Worm (Caenorhabditis elegans) whole organism, L4 larva: ENCODE data around the gene C02B8.7.
A peak's percentile ranks its signal among the peaks of the same experiment; 100 is the strongest.

ENCODE experiments used
- F26F4.8 ChIP-seq: fragments of 200-800 bp; sonication (Bioruptor generic); conservative IDR thresholded peaks from 2 replicates; pipeline ENCODE4 v1.3.6; 2022; ENCODE audit warnings: missing genetic modification characterization, missing compliant biosample characterization
- F44E2.7 ChIP-seq: fragments of 200-800 bp; sonication (Bioruptor generic); IDR thresholded peaks from 2 replicates; pipeline ENCODE4 v2.1.2; 2022; ENCODE audit warnings: missing genetic modification characterization, missing compliant biosample characterization
- T26A8.4 ChIP-seq: fragments of 200-800 bp; sonication (Bioruptor generic); IDR thresholded peaks from 2 replicates; pipeline ENCODE4 v1.3.6; 2022; ENCODE audit warnings: missing genetic modification characterization, missing compliant biosample characterization
- Y105C5A.15 ChIP-seq: fragments of 200-800 bp; sonication (Bioruptor generic); IDR thresholded peaks from 2 replicates; pipeline ENCODE4 v1.3.6; 2022; ENCODE audit warnings: missing genetic modification characterization, missing compliant biosample characterization
- Y48G9A.11 ChIP-seq: fragments of 200-800 bp; sonication (Bioruptor generic); IDR thresholded peaks from 2 replicates; pipeline ENCODE4 v1.3.6; 2022; ENCODE audit warnings: missing genetic modification reagents, missing genetic modification characterization, missing compliant biosample characterization
- ZK337.2 ChIP-seq: fragments of 200-800 bp; sonication (Bioruptor generic); IDR thresholded peaks from 2 replicates; pipeline ENCODE4 v1.3.6; 2022; ENCODE audit warnings: missing genetic modification reagents, missing genetic modification characterization, missing compliant biosample characterization
- arid-1 ChIP-seq: fragments of 200-800 bp; sonication (Bioruptor generic); conservative IDR thresholded peaks from 2 replicates; pipeline ENCODE4 v1.3.6; 2022; ENCODE audit warnings: missing genetic modification reagents, missing genetic modification characterization, missing compliant biosample characterization
- ceh-20 ChIP-seq: fragments of 200-800 bp; sonication (Bioruptor generic); IDR thresholded peaks from 2 replicates; pipeline ENCODE4 v1.3.6; 2022; ENCODE audit warnings: missing genetic modification reagents, missing genetic modification characterization, missing compliant biosample characterization
- ceh-44 ChIP-seq: fragments of 200-800 bp; sonication (Bioruptor generic); IDR thresholded peaks from 2 replicates; pipeline ENCODE4 v1.3.6; 2022; ENCODE audit warnings: missing genetic modification reagents, missing genetic modification characterization, missing compliant biosample characterization
- ces-1 ChIP-seq: fragments of 150-350 bp; sonication (generic microtip); optimal IDR thresholded peaks from 4 replicates; lab custom pipeline; 2014; ENCODE audit warnings: missing biosample characterization, missing genetic modification reagents, missing genetic modification characterization
- ctbp-1 ChIP-seq: fragments of 200-800 bp; sonication (Bioruptor generic); IDR thresholded peaks from 2 replicates; pipeline ENCODE4 v1.3.6; 2022; ENCODE audit warnings: missing genetic modification reagents, missing genetic modification characterization, missing compliant biosample characterization
- daf-12 ChIP-seq: fragments of 150-350 bp; optimal IDR thresholded peaks from 2 replicates; lab custom pipeline; 2014; ENCODE audit warnings: missing biosample characterization, missing genetic modification reagents, missing genetic modification characterization
- daf-16 ChIP-seq, 3 experiments: sonication (generic microtip); optimal IDR thresholded peaks; 2 replicates each; lab custom pipeline; 2016 to 2017; ENCODE audit warnings: missing genetic modification characterization in 3 of 3, missing genetic modification reagents in 3 of 3, mild to moderate bottlenecking in 2 of 3, missing compliant biosample characterization in 2 of 3, missing biosample characterization in 1 of 3, moderate library complexity in 1 of 3
- dmd-9 ChIP-seq: fragments of 200-800 bp; sonication (Bioruptor generic); IDR thresholded peaks from 2 replicates; pipeline ENCODE4 v1.3.6; 2022; ENCODE audit warnings: missing genetic modification reagents, missing genetic modification characterization, missing compliant biosample characterization
- dpl-1 ChIP-seq: fragments of 150-350 bp; optimal IDR thresholded peaks from 2 replicates; lab custom pipeline; 2014; ENCODE audit warnings: missing biosample characterization, missing genetic modification reagents, missing genetic modification characterization
- duxl-1 ChIP-seq: sonication (generic microtip); optimal IDR thresholded peaks from 2 replicates; lab custom pipeline; 2016; ENCODE audit warnings: mild to moderate bottlenecking, missing genetic modification characterization, moderate library complexity, missing compliant biosample characterization; ENCODE audit not compliant: poor library complexity
- dve-1 ChIP-seq: sonication (generic microtip); optimal IDR thresholded peaks from 2 replicates; lab custom pipeline; 2017; ENCODE audit warnings: antibody characterized with exemption, mild to moderate bottlenecking, missing genetic modification characterization, missing compliant biosample characterization; ENCODE audit not compliant: insufficient read depth
- egl-43 ChIP-seq: fragments of 200-800 bp; sonication (Bioruptor generic); IDR thresholded peaks from 2 replicates; pipeline ENCODE4 v1.3.6; 2022; ENCODE audit warnings: missing genetic modification reagents, missing genetic modification characterization, missing compliant biosample characterization
- fkh-10 ChIP-seq: fragments of 150-350 bp; optimal IDR thresholded peaks from 2 replicates; lab custom pipeline; 2014; ENCODE audit warnings: missing biosample characterization, missing genetic modification reagents, missing genetic modification characterization
- hif-1 ChIP-seq, 2 experiments: sonication (generic microtip); optimal IDR thresholded peaks; 2 replicates each; lab custom pipeline; 2016 to 2017; ENCODE audit warnings: missing compliant biosample characterization in 2 of 2, missing genetic modification characterization in 2 of 2, missing genetic modification reagents in 2 of 2, missing genotype in 2 of 2, mild to moderate bottlenecking in 1 of 2
- hlh-11 ChIP-seq: fragments of 200-800 bp; sonication (Bioruptor generic); optimal IDR thresholded peaks from 2 replicates; lab custom pipeline; 2018; ENCODE audit warnings: mild to moderate bottlenecking, missing genetic modification characterization, missing compliant biosample characterization
- jun-1 ChIP-seq: fragments of 150-350 bp; optimal IDR thresholded peaks from 2 replicates; lab custom pipeline; 2014; ENCODE audit warnings: missing biosample characterization, missing genetic modification reagents, missing genetic modification characterization
- lim-7 ChIP-seq: fragments of 200-800 bp; sonication (Bioruptor generic); IDR thresholded peaks from 2 replicates; pipeline ENCODE4 v1.3.6; 2022; ENCODE audit warnings: missing genetic modification characterization, missing compliant biosample characterization
- lin-1 ChIP-seq: fragments of 200-800 bp; sonication (Bioruptor generic); IDR thresholded peaks from 2 replicates; pipeline ENCODE4 v1.3.6; 2022; ENCODE audit warnings: missing genetic modification reagents, missing genetic modification characterization, missing compliant biosample characterization
- lin-13 ChIP-seq: fragments of 150-350 bp; optimal IDR thresholded peaks from 2 replicates; lab custom pipeline; 2014; ENCODE audit warnings: missing biosample characterization, missing genetic modification reagents, missing genetic modification characterization
- lin-29 ChIP-seq: fragments of 200-800 bp; sonication (Bioruptor generic); IDR thresholded peaks from 2 replicates; pipeline ENCODE4 v1.3.6; 2022; ENCODE audit warnings: missing genetic modification reagents, missing genetic modification characterization, missing compliant biosample characterization
- lin-38 ChIP-seq: fragments of 200-800 bp; sonication (Bioruptor generic); IDR thresholded peaks from 2 replicates; pipeline ENCODE4 v1.3.6; 2022; ENCODE audit warnings: missing genetic modification reagents, missing genetic modification characterization, missing compliant biosample characterization
- madf-9 ChIP-seq: fragments of 200-800 bp; sonication (Bioruptor generic); conservative IDR thresholded peaks from 2 replicates; pipeline ENCODE4 v1.3.6; 2022; ENCODE audit warnings: missing genetic modification reagents, missing genetic modification characterization, missing compliant biosample characterization
- mdl-1 ChIP-seq, 2 experiments: fragments of 150-350 bp in 1 of 2; sonication (generic microtip) in 1 of 2; optimal IDR thresholded peaks; 2 replicates each; lab custom pipeline; 2014 to 2017; ENCODE audit warnings: missing biosample characterization in 2 of 2, missing genetic modification characterization in 2 of 2
- mes-2 ChIP-seq: sonication (generic microtip); optimal IDR thresholded peaks from 2 replicates; lab custom pipeline; 2016; ENCODE audit warnings: missing genotype, mild to moderate bottlenecking, missing genetic modification characterization, missing compliant biosample characterization; ENCODE audit not compliant: poor library complexity, severe bottlenecking
- nhr-11 ChIP-seq: fragments of 150-350 bp; optimal IDR thresholded peaks from 2 replicates; lab custom pipeline; 2014; ENCODE audit warnings: missing biosample characterization, missing genetic modification characterization
- nhr-237 ChIP-seq: sonication (generic microtip); optimal IDR thresholded peaks from 2 replicates; lab custom pipeline; 2017; ENCODE audit warnings: missing biosample characterization, missing genetic modification characterization
- nhr-25 ChIP-seq: sonication (generic microtip); optimal IDR thresholded peaks from 2 replicates; lab custom pipeline; 2017; ENCODE audit warnings: missing genetic modification characterization, mild to moderate bottlenecking, missing compliant biosample characterization, antibody characterized with exemption, moderate library complexity, borderline replicate concordance; ENCODE audit not compliant: insufficient read depth
- nhr-41 ChIP-seq: fragments of 200-800 bp; sonication (Bioruptor generic); IDR thresholded peaks from 2 replicates; pipeline ENCODE4 v1.3.6; 2022; ENCODE audit warnings: missing genetic modification reagents, missing genetic modification characterization, missing compliant biosample characterization
- nhr-42 ChIP-seq: fragments of 200-800 bp; sonication (Bioruptor generic); IDR thresholded peaks from 2 replicates; pipeline ENCODE4 v1.3.6; 2022; ENCODE audit warnings: missing genetic modification characterization, missing compliant biosample characterization
- nhr-48 ChIP-seq: sonication (generic microtip); optimal IDR thresholded peaks from 2 replicates; lab custom pipeline; 2016; ENCODE audit warnings: mild to moderate bottlenecking, missing genetic modification characterization, missing compliant biosample characterization
- nhr-77 ChIP-seq: fragments of 150-350 bp; optimal IDR thresholded peaks from 2 replicates; lab custom pipeline; 2014; ENCODE audit warnings: missing biosample characterization, missing genetic modification characterization
- php-3 ChIP-seq: fragments of 200-800 bp; sonication (Bioruptor generic); IDR thresholded peaks from 2 replicates; pipeline ENCODE4 v1.3.6; 2022; ENCODE audit warnings: missing genetic modification reagents, missing genetic modification characterization, missing compliant biosample characterization
- saeg-2 ChIP-seq: fragments of 200-800 bp; sonication (Bioruptor generic); IDR thresholded peaks from 2 replicates; pipeline ENCODE4 v1.3.6; 2022; ENCODE audit warnings: missing genetic modification reagents, missing genetic modification characterization, missing compliant biosample characterization
- sdz-12 ChIP-seq: fragments of 200-800 bp; sonication (Bioruptor generic); optimal IDR thresholded peaks from 2 replicates; lab custom pipeline; 2018; ENCODE audit warnings: mild to moderate bottlenecking, missing genetic modification characterization, missing compliant biosample characterization
- set-16 ChIP-seq: fragments of 200-800 bp; sonication (Bioruptor generic); IDR thresholded peaks from 2 replicates; pipeline ENCODE4 v1.3.6; 2022; ENCODE audit warnings: missing genetic modification reagents, missing genetic modification characterization, missing compliant biosample characterization
- snpc-4 ChIP-seq: fragments of 150-350 bp; optimal IDR thresholded peaks from 2 replicates; lab custom pipeline; 2014; ENCODE audit warnings: missing biosample characterization, missing genetic modification characterization
- tra-1 ChIP-seq: fragments of 200-800 bp; sonication (Bioruptor generic); IDR thresholded peaks from 2 replicates; pipeline ENCODE4 v1.3.6; 2022; ENCODE audit warnings: missing genetic modification reagents, missing genetic modification characterization, missing compliant biosample characterization
- unc-62 ChIP-seq, 3 experiments: fragments of 150-350 bp in 1 of 3; sonication (generic microtip); optimal IDR thresholded peaks in 2 of 3; peaks in 1 of 3; 1 replicate in 1 of 3; 2 replicates in 2 of 3; lab custom pipeline; 2014 to 2017; ENCODE audit warnings: missing biosample characterization in 3 of 3, missing genetic modification characterization in 3 of 3, missing genetic modification reagents in 3 of 3, missing genotype in 1 of 3
- vab-7 ChIP-seq: fragments of 200-800 bp; sonication (Bioruptor generic); IDR thresholded peaks from 2 replicates; pipeline ENCODE4 v1.3.6; 2022; ENCODE audit warnings: missing genetic modification reagents, missing genetic modification characterization, missing compliant biosample characterization
- zip-2 ChIP-seq: fragments of 150-350 bp; optimal IDR thresholded peaks from 2 replicates; lab custom pipeline; 2014; ENCODE audit warnings: missing biosample characterization, missing genetic modification characterization

Gene C02B8.7

DNA sequence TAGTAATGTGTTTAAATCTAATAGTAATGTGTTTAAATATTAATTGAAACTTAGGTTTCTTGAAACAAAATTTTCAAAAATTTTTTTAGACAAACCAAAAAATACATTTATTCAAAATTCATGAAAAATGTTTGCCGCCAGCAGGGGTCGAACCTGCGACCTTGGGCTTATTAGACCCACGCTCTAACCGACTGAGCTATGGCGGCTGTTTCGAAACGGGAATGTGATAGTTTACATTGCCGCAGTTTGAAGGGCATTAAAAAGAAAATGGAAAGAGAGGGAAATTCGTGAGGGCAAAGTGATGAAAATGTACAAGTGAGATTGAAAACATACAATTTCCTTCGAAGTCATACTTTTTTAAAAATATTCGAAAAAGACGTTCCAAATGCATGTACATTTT, 18.8 kb upstream of the C02B8.7 start (continued):
- TF ChIP-seq sdz-12 (GFP tag; lab: Kevin White, UChicago) (no peak), ceh-20 (GFP tag; lab: Robert Waterston, UW) (peak; percentile 50; the same call in 1 of the 2 replicates), zip-2 (tag; lab: Kevin White, UChicago) (no peak)

DNA sequence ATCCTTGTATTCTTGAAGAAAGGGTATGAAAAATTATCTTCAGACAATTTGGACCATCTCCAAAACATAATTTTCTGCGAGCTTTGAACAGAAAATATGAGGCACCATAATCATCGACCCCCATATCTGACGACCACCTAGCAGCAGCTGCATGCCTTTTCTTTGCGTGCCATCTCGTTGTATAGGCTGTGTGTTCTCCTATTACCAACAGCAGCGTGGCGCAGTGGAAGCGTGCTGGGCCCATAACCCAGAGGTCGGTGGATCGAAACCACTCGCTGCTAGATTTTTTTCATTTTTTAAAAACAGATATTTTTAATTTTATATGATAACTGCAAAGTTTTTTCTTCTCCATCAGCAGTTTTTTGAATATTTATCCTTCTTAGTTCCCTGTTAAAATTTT, 18.3 kb upstream of the C02B8.7 start:
- TF ChIP-seq nhr-41 (GFP tag; lab: Robert Waterston, UW) (peak; percentile 64; the same call in 1 of the 2 replicates), mes-2 (tag; lab: Kevin White, UChicago) (peak; percentile 76), mdl-1 (tag; optimal IDR thresholded peaks at IDR 0.05; lab: Kevin White, UChicago) (no peak), F44E2.7 (GFP tag; lab: Robert Waterston, UW) (peak; percentile 63; the same call in 1 of the 2 replicates), nhr-42 (GFP tag; lab: Robert Waterston, UW) (peak; percentile 66; the same call in 1 of the 2 replicates), lin-38 (peak; percentile 52), dpl-1 (GFP tag; lab: Kevin White, UChicago) (no peak), Y105C5A.15 (GFP tag; lab: Robert Waterston, UW) (peak; percentile 81; the same call in 1 of the 2 replicates), lin-1 (GFP tag; lab: Robert Waterston, UW) (peak; percentile 66; the same call in 1 of the 2 replicates), dve-1 (tag; lab: Kevin White, UChicago) (no peak), snpc-4 (no peak), T26A8.4 (GFP tag; lab: Robert Waterston, UW) (no peak; the same call in 1 of the 2 replicates), ceh-44 (no peak), fkh-10 (GFP tag; lab: Kevin White, UChicago) (no peak), lin-13 (no peak), ctbp-1 (peak; percentile 50; the same call in 1 of the 2 replicates), jun-1 (tag; lab: Kevin White, UChicago) (no peak), F26F4.8 (peak; percentile 77), Y48G9A.11 (peak; percentile 26), set-16 (peak; percentile 29; the same call in 1 of the 2 replicates), php-3 (GFP tag; lab: Robert Waterston, UW) (peak; percentile 56), ceh-20 (GFP tag; lab: Robert Waterston, UW) (0 out of 2 replicates have a peak, but pooled peaks have one; percentile 26), hlh-11 (tag; lab: Kevin White, UChicago) (no peak), madf-9 (GFP tag; lab: Robert Waterston, UW) (peak; percentile 60; the same call in 1 of the 2 replicates), nhr-237 (no peak), ZK337.2 (GFP tag; lab: Robert Waterston, UW) (peak; percentile 45; the same call in 1 of the 2 replicates), unc-62 (GFP tag; optimal IDR thresholded peaks at IDR 0.05 in 1 of 2; lab: Kevin White, UChicago) (peak in 1 of 2 experiments; percentile 54), unc-62 (tag; optimal IDR thresholded peaks at IDR 0.05; lab: Kevin White, UChicago) (no peak), nhr-48 (tag; lab: Kevin White, UChicago) (no peak), dmd-9 (0 out of 2 replicates have a peak, but pooled peaks have one; percentile 37), nhr-11 (no peak), lin-29 (peak; percentile 25; the same call in 1 of the 2 replicates), daf-16 (GFP tag; optimal IDR thresholded peaks at IDR 0.05; lab: Kevin White, UChicago) (no peak), daf-16 (tag; optimal IDR thresholded peaks at IDR 0.05; lab: Kevin White, UChicago) (peak; percentile 22), arid-1 (GFP tag; lab: Robert Waterston, UW) (peak; percentile 65), nhr-77 (no peak), vab-7 (GFP tag; lab: Robert Waterston, UW) (peak; percentile 68), ces-1 (GFP tag; lab: Kevin White, UChicago) (no peak), nhr-25 (tag; lab: Kevin White, UChicago) (no peak), egl-43 (peak; percentile 88), saeg-2 (GFP tag; lab: Robert Waterston, UW) (0 out of 2 replicates have a peak, but pooled peaks have one; percentile 26), lim-7 (GFP tag; lab: Robert Waterston, UW) (peak; percentile 85), daf-12 (no peak), hif-1 (tag; optimal IDR thresholded peaks at IDR 0.05; lab: Kevin White, UChicago) (no peak), duxl-1 (no peak), tra-1 (GFP tag; lab: Robert Waterston, UW) (peak; percentile 50; the same call in 1 of the 2 replicates)
